Worm (Caenorhabditis elegans) whole organism, L3 larva: ENCODE data around the gene F53F4.2.
A peak's percentile ranks its signal among the peaks of the same experiment; 100 is the strongest.

Experiments
- ZK546.5 ChIP-seq: sonication (generic microtip); optimal IDR thresholded peaks from 2 replicates; lab custom pipeline; 2017; ENCODE audit warnings: missing biosample characterization, missing genetic modification characterization
- aly-2 ChIP-seq: fragments of 150-350 bp; optimal IDR thresholded peaks from 2 replicates; lab custom pipeline; 2014; ENCODE audit warnings: missing biosample characterization, missing genetic modification characterization
- ceh-82 ChIP-seq: fragments of 150-350 bp; optimal IDR thresholded peaks from 2 replicates; lab custom pipeline; 2014; ENCODE audit warnings: missing biosample characterization, missing genetic modification characterization
- daf-12 ChIP-seq: fragments of 150-350 bp; optimal IDR thresholded peaks from 2 replicates; lab custom pipeline; 2014; ENCODE audit warnings: missing biosample characterization, missing genetic modification reagents, missing genetic modification characterization
- egl-5 ChIP-seq: fragments of 150-350 bp; optimal IDR thresholded peaks from 2 replicates; lab custom pipeline; 2017; ENCODE audit warnings: missing biosample characterization, missing genetic modification reagents, missing genetic modification characterization, inconsistent platforms
- elt-1 ChIP-seq: fragments of 150-350 bp; optimal IDR thresholded peaks from 2 replicates; lab custom pipeline; 2014; ENCODE audit warnings: missing biosample characterization, missing genetic modification characterization
- elt-2 ChIP-seq: sonication (generic microtip); optimal IDR thresholded peaks from 2 replicates; lab custom pipeline; 2016; ENCODE audit warnings: missing genetic modification reagents, mild to moderate bottlenecking, missing genetic modification characterization, missing compliant biosample characterization
- elt-3 ChIP-seq, 3 experiments: fragments of 150-350 bp in 1 of 3; sonication (generic microtip) in 2 of 3; optimal IDR thresholded peaks; 2 replicates in 2 of 3; 4 replicates in 1 of 3; lab custom pipeline; 2014 to 2017; ENCODE audit warnings: missing biosample characterization in 3 of 3, missing genetic modification characterization in 3 of 3
- eor-1 ChIP-seq, 2 experiments: fragments of 150-350 bp; optimal IDR thresholded peaks; 2 replicates each; lab custom pipeline; 2014 to 2018; ENCODE audit warnings: missing biosample characterization in 2 of 2, missing genetic modification characterization in 2 of 2
- fos-1 ChIP-seq: fragments of 150-350 bp; optimal IDR thresholded peaks from 2 replicates; lab custom pipeline; 2014; ENCODE audit warnings: missing biosample characterization, missing genetic modification characterization
- hmg-11 ChIP-seq: sonication (generic microtip); optimal IDR thresholded peaks from 2 replicates; lab custom pipeline; 2016; ENCODE audit warnings: missing genetic modification characterization, missing compliant biosample characterization
- jun-1 ChIP-seq: fragments of 150-350 bp; optimal IDR thresholded peaks from 2 replicates; lab custom pipeline; 2014; ENCODE audit warnings: missing biosample characterization, missing genetic modification reagents, missing genetic modification characterization
- lin-15B ChIP-seq: fragments of 150-350 bp; optimal IDR thresholded peaks from 2 replicates; lab custom pipeline; 2014; ENCODE audit warnings: missing biosample characterization, missing genetic modification characterization
- lin-39 ChIP-seq: fragments of 150-350 bp; optimal IDR thresholded peaks from 2 replicates; lab custom pipeline; 2018; ENCODE audit warnings: missing biosample characterization, missing genetic modification reagents, missing genetic modification characterization
- lsy-12 ChIP-seq: sonication (generic microtip); optimal IDR thresholded peaks from 2 replicates; lab custom pipeline; 2016; ENCODE audit warnings: mild to moderate bottlenecking, missing genetic modification characterization, missing compliant biosample characterization
- mdl-1 ChIP-seq: fragments of 150-350 bp; optimal IDR thresholded peaks from 2 replicates; lab custom pipeline; 2014; ENCODE audit warnings: missing biosample characterization, missing genetic modification characterization
- mml-1 ChIP-seq: fragments of 150-350 bp; sonication (generic microtip); optimal IDR thresholded peaks from 3 replicates; lab custom pipeline; 2014; ENCODE audit warnings: missing biosample characterization, missing genetic modification characterization
- nfya-1 ChIP-seq: sonication (generic microtip); optimal IDR thresholded peaks from 2 replicates; lab custom pipeline; 2017; ENCODE audit warnings: missing genetic modification characterization, mild to moderate bottlenecking, missing compliant biosample characterization, antibody characterized with exemption, moderate library complexity; ENCODE audit not compliant: insufficient read depth
- nhr-12 ChIP-seq: fragments of 150-350 bp; optimal IDR thresholded peaks from 2 replicates; lab custom pipeline; 2014; ENCODE audit warnings: missing biosample characterization, missing genetic modification characterization
- nhr-237 ChIP-seq: fragments of 150-350 bp; optimal IDR thresholded peaks from 2 replicates; lab custom pipeline; 2014; ENCODE audit warnings: missing biosample characterization, missing genetic modification characterization
- nhr-25 ChIP-seq: sonication (generic microtip); optimal IDR thresholded peaks from 2 replicates; lab custom pipeline; 2017; ENCODE audit warnings: missing biosample characterization, missing genetic modification characterization
- nhr-28 ChIP-seq: fragments of 150-350 bp; optimal IDR thresholded peaks from 2 replicates; lab custom pipeline; 2014; ENCODE audit warnings: missing biosample characterization, missing genetic modification characterization
- nhr-43 ChIP-seq: sonication (generic microtip); optimal IDR thresholded peaks from 2 replicates; lab custom pipeline; 2016; ENCODE audit warnings: mild to moderate bottlenecking, missing genetic modification characterization, missing compliant biosample characterization; ENCODE audit not compliant: poor library complexity, severe bottlenecking
- nhr-67 ChIP-seq: fragments of 150-350 bp; optimal IDR thresholded peaks from 2 replicates; lab custom pipeline; 2014; ENCODE audit warnings: missing biosample characterization, missing genetic modification characterization
- nhr-76 ChIP-seq: fragments of 150-350 bp; sonication (generic microtip); optimal IDR thresholded peaks from 5 replicates; lab custom pipeline; 2014; ENCODE audit warnings: missing biosample characterization, missing genetic modification characterization
- pha-4 ChIP-seq: fragments of 150-350 bp; optimal IDR thresholded peaks from 2 replicates; lab custom pipeline; 2014; ENCODE audit warnings: missing biosample characterization, missing genetic modification reagents, missing genetic modification characterization
- pqm-1 ChIP-seq: fragments of 150-350 bp; optimal IDR thresholded peaks from 2 replicates; lab custom pipeline; 2017; ENCODE audit warnings: missing biosample characterization, missing genetic modification characterization, inconsistent platforms
- skn-1 ChIP-seq: fragments of 150-350 bp; optimal IDR thresholded peaks from 2 replicates; lab custom pipeline; 2014; ENCODE audit warnings: missing biosample characterization, missing genetic modification characterization
- snpc-4 ChIP-seq: fragments of 150-350 bp; optimal IDR thresholded peaks from 2 replicates; lab custom pipeline; 2014; ENCODE audit warnings: missing biosample characterization, missing genetic modification characterization
- tbx-2 ChIP-seq: sonication (generic microtip); optimal IDR thresholded peaks from 2 replicates; lab custom pipeline; 2016; ENCODE audit warnings: mild to moderate bottlenecking, missing genetic modification characterization, missing compliant biosample characterization
- unc-39 ChIP-seq: sonication (generic microtip); optimal IDR thresholded peaks from 4 replicates; lab custom pipeline; 2017; ENCODE audit warnings: missing biosample characterization, missing genetic modification characterization
- zag-1 ChIP-seq: fragments of 150-350 bp; optimal IDR thresholded peaks from 2 replicates; lab custom pipeline; 2014; ENCODE audit warnings: missing biosample characterization, missing genetic modification characterization
- ztf-11 ChIP-seq: fragments of 150-350 bp; optimal IDR thresholded peaks from 2 replicates; lab custom pipeline; 2014; ENCODE audit warnings: missing biosample characterization, missing genetic modification characterization

F53F4.2 gene

ce11 chrV:13580696-13581095, 8.7 kb downstream of the F53F4.2 start, which contains the start of gene C50B8.5:
C50B8.5 (plus strand) TSS chrV:13580968.
- TF ChIP-seq nhr-25, result no peak
- TF ChIP-seq pqm-1 (tag; lab: Kevin White, UChicago), result peak; percentile 72
- TF ChIP-seq lin-39 (tag; lab: Kevin White, UChicago), result no peak
- peak; percentile 67 for TF ChIP-seq pha-4
- TF ChIP-seq elt-2 (tag; lab: Kevin White, UChicago), result peak; percentile 56

ce11 chrV:13578637-13579036, 10.8 kb downstream of the F53F4.2 start, which contains the start of gene C50B8.6:
C50B8.6 (plus strand) TSS chrV:13578972.
- TF ChIP-seq eor-1 (tag; optimal IDR thresholded peaks at IDR 0.05; lab: Kevin White, UChicago) (no peak), pha-4 (peak; percentile 52), mdl-1 (tag; lab: Kevin White, UChicago) (no peak), nhr-237 (no peak), elt-2 (tag; lab: Kevin White, UChicago) (peak; percentile 67), aly-2 (no peak)

- no peak for TF ChIP-seq nhr-25
- TF ChIP-seq nfya-1 (tag; lab: Kevin White, UChicago), result no peak
- no peak for TF ChIP-seq tbx-2 (tag; lab: Kevin White, UChicago)
- TF ChIP-seq pqm-1 (tag; lab: Kevin White, UChicago), result no peak
- TF ChIP-seq hmg-11 (tag; lab: Kevin White, UChicago), result no peak
- no peak for TF ChIP-seq nhr-76
- no peak for TF ChIP-seq daf-12
- no peak for TF ChIP-seq elt-1
- no peak for TF ChIP-seq jun-1 (tag; lab: Kevin White, UChicago)
- no peak for TF ChIP-seq zag-1 (tag; lab: Kevin White, UChicago)
- TF ChIP-seq nhr-28 (tag; lab: Kevin White, UChicago), result no peak
- TF ChIP-seq mdl-1 (tag; lab: Kevin White, UChicago), result no peak
- no peak for TF ChIP-seq unc-39 (tag; lab: Kevin White, UChicago)
- no peak for TF ChIP-seq nhr-43
- TF ChIP-seq pha-4, result no peak
- TF ChIP-seq, all 47 proteins: peak for 0
These were observed 11.9 kb downstream of the F53F4.2 start for ce11 chrV:13577463-13577862.

ce11 chrV:13576828-13577227, 12.6 kb downstream of the F53F4.2 start:
- no peak for TF ChIP-seq aly-2
- TF ChIP-seq nhr-25, result no peak
- no peak for TF ChIP-seq egl-5 (tag; lab: Kevin White, UChicago)
- TF ChIP-seq pha-4, result peak; percentile 86
- TF ChIP-seq fos-1, result no peak
- peak; percentile 80 for TF ChIP-seq pqm-1 (tag; lab: Kevin White, UChicago)
- TF ChIP-seq nhr-67, result no peak
- no peak for TF ChIP-seq nfya-1 (tag; lab: Kevin White, UChicago)
- no peak for TF ChIP-seq lin-15B (tag; lab: Kevin White, UChicago)
- no peak for TF ChIP-seq mdl-1 (tag; lab: Kevin White, UChicago)
- no peak for TF ChIP-seq ztf-11 (tag; lab: Kevin White, UChicago)
- no peak for TF ChIP-seq nhr-76
- TF ChIP-seq lsy-12 (tag; lab: Kevin White, UChicago), result no peak
- TF ChIP-seq elt-3 (tag; optimal IDR thresholded peaks at IDR 0.05; lab: Kevin White, UChicago), result no peak
- no peak for TF ChIP-seq lin-39 (tag; lab: Kevin White, UChicago)
- no peak for TF ChIP-seq mml-1
- TF ChIP-seq nhr-12 (tag; lab: Kevin White, UChicago), result no peak
- no peak for TF ChIP-seq ceh-82 (tag; lab: Kevin White, UChicago)
- TF ChIP-seq elt-2 (tag; lab: Kevin White, UChicago), result peak; percentile 71
- no peak for TF ChIP-seq skn-1 (tag; lab: Kevin White, UChicago)
- TF ChIP-seq snpc-4, result no peak
- no peak for TF ChIP-seq elt-1

ce11 chrV:13575866-13576265, 13.5 kb downstream of the F53F4.2 start:
- peak; percentile 75 for TF ChIP-seq pha-4
- no peak for TF ChIP-seq jun-1 (tag; lab: Kevin White, UChicago)
- no peak for TF ChIP-seq nhr-12 (tag; lab: Kevin White, UChicago)
- TF ChIP-seq ZK546.5, result no peak
- TF ChIP-seq, all 47 proteins: peak for 1
